Worm (Caenorhabditis elegans): ENCODE results near the gene pes-4.

DNA sequence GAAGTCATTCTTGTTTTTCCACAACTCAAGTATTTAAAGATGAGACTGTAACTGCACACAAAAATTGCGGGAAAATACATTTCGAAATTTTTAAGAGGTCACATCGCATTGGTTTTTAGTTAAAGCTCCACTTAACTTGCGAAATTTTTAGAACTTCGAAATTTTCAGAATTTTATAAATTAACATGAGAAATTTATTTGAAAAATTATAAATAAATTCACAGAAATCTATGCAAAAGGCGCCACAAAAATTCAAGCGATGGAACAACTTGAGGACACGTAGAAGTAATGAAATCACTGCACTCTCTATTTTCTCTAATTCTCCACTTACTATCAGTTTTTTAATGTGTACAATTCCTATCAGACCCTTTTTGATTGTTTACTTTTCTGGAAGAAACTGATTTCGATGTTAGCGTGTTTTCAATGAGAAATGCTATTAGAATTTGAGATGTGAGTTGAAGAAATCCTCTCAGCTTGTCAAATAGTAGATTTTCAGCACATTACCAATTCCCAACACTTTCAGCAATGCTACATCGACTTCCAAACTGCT lies 41.4 kb upstream of the pes-4 start, which contains the start of gene fbxa-31:
- no peak for TF ChIP-seq snpc-4 (GFP tag; optimal IDR thresholded peaks at IDR 0.05)
- no peak for TF ChIP-seq snpc-4 (tag; optimal IDR thresholded peaks at IDR 0.05)
- TF ChIP-seq snpc-3.4 (tag; optimal IDR thresholded peaks at IDR 0.05), result no peak
- no peak for TF ChIP-seq unc-62 (GFP tag; optimal IDR thresholded peaks at IDR 0.05)
- TF ChIP-seq ztf-26 (tag; optimal IDR thresholded peaks at IDR 0.05), result no peak
- TF ChIP-seq zfh-2 (GFP tag; conservative IDR thresholded peaks at IDR 0.05), result no peak
- no peak for TF ChIP-seq mel-28 (tag; optimal IDR thresholded peaks at IDR 0.05; ENCODE audit: borderline replicate concordance)
- no peak for TF ChIP-seq hsf-1 (GFP tag; IDR thresholded peaks at IDR 0.05)
